Fruit fly (Drosophila melanogaster) whole organism, pupa: ENCODE results near the gene CG15144.
A peak's percentile ranks its signal among the peaks of the same experiment; 100 is the strongest.

ENCODE experiments used
- CG10348 ChIP-seq: fragments of 200-800 bp; sonication (Bioruptor generic); IDR thresholded peaks from 2 replicates; pipeline ENCODE4 v1.3.6; 2022; ENCODE audit warnings: missing biosample characterization, missing genetic modification characterization
- CG12605 ChIP-seq: fragments of 200-800 bp; sonication (Bioruptor generic); IDR thresholded peaks from 2 replicates; pipeline ENCODE4 v1.3.6; 2022; ENCODE audit warnings: missing biosample characterization, missing genetic modification characterization
- CG13204 ChIP-seq: fragments of 200-800 bp; sonication (Bioruptor generic); optimal IDR thresholded peaks from 2 replicates; lab custom pipeline; 2018; ENCODE audit warnings: missing biosample characterization, mild to moderate bottlenecking, missing genetic modification characterization, moderate library complexity
- CG14655 ChIP-seq: fragments of 200-800 bp; sonication (Bioruptor generic); optimal IDR thresholded peaks from 3 replicates; lab custom pipeline; 2017; ENCODE audit warnings: mild to moderate bottlenecking, missing biosample characterization, missing genetic modification reagents, missing genetic modification characterization
- CG15710 ChIP-seq: fragments of 200-800 bp; sonication (Bioruptor generic); optimal IDR thresholded peaks from 2 replicates; lab custom pipeline; 2018; ENCODE audit warnings: missing biosample characterization, mild to moderate bottlenecking, missing genetic modification characterization, moderate library complexity
- CG17806 ChIP-seq: fragments of 200-800 bp; sonication (Bioruptor generic); optimal IDR thresholded peaks from 2 replicates; lab custom pipeline; 2018; ENCODE audit warnings: missing biosample characterization, mild to moderate bottlenecking, missing genetic modification characterization, moderate library complexity
- CG32121 ChIP-seq: fragments of 200-800 bp; sonication (Bioruptor generic); IDR thresholded peaks from 2 replicates; pipeline ENCODE4 v1.3.6; 2022; ENCODE audit warnings: missing biosample characterization, missing genetic modification characterization
- CG34367 ChIP-seq: fragments of 200-800 bp; sonication (Bioruptor generic); optimal IDR thresholded peaks from 2 replicates; lab custom pipeline; 2018; ENCODE audit warnings: missing biosample characterization, mild to moderate bottlenecking, missing genetic modification characterization
- CG4496 ChIP-seq: fragments of 200-800 bp; sonication (Bioruptor generic); IDR thresholded peaks from 3 replicates; pipeline ENCODE4 v1.3.6; 2022; ENCODE audit warnings: missing biosample characterization, missing genetic modification characterization
- CG8159 ChIP-seq: fragments of 200-800 bp; sonication (Bioruptor generic); optimal IDR thresholded peaks from 3 replicates; lab custom pipeline; 2018; ENCODE audit warnings: missing biosample characterization, mild to moderate bottlenecking, missing genetic modification characterization, moderate library complexity
- CG8301 ChIP-seq: fragments of 200-800 bp; sonication (Bioruptor generic); optimal IDR thresholded peaks from 2 replicates; lab custom pipeline; 2018; ENCODE audit warnings: missing biosample characterization, mild to moderate bottlenecking, missing genetic modification characterization
- CG9948 ChIP-seq: fragments of 200-800 bp; sonication (Bioruptor generic); optimal IDR thresholded peaks from 2 replicates; lab custom pipeline; 2018; ENCODE audit warnings: missing biosample characterization, mild to moderate bottlenecking, missing genetic modification characterization, moderate library complexity
- D1 ChIP-seq: fragments of 200-800 bp; sonication (Bioruptor generic); optimal IDR thresholded peaks from 2 replicates; lab custom pipeline; 2018; ENCODE audit warnings: missing biosample characterization, mild to moderate bottlenecking, missing genetic modification characterization, moderate library complexity
- EcR ChIP-seq: fragments of 200-800 bp; sonication (Bioruptor generic); optimal IDR thresholded peaks from 3 replicates; lab custom pipeline; 2019; ENCODE audit warnings: missing biosample characterization, missing genetic modification characterization, mild to moderate bottlenecking, moderate library complexity, missing genetic modification reagents
- Ets98B ChIP-seq: fragments of 200-800 bp; sonication (Bioruptor generic); IDR thresholded peaks from 2 replicates; pipeline ENCODE4 v1.3.6; 2022; ENCODE audit warnings: missing biosample characterization, missing genetic modification characterization
- Pif1A ChIP-seq: fragments of 200-800 bp; sonication (Bioruptor generic); optimal IDR thresholded peaks from 3 replicates; lab custom pipeline; 2016; ENCODE audit warnings: missing biosample characterization, missing genetic modification characterization
- Pif1B ChIP-seq: fragments of 200-800 bp; sonication (Bioruptor generic); optimal IDR thresholded peaks from 3 replicates; lab custom pipeline; 2016; ENCODE audit warnings: missing biosample characterization, missing genetic modification characterization
- Snoo ChIP-seq: fragments of 200-800 bp; sonication (Bioruptor generic); optimal IDR thresholded peaks from 3 replicates; lab custom pipeline; 2017; ENCODE audit warnings: missing biosample characterization, mild to moderate bottlenecking, missing genetic modification characterization, inconsistent platforms
- gl ChIP-seq: fragments of 200-800 bp; sonication (Bioruptor generic); optimal IDR thresholded peaks from 2 replicates; lab custom pipeline; 2018; ENCODE audit warnings: missing biosample characterization, mild to moderate bottlenecking, missing genetic modification characterization
- rn ChIP-seq: fragments of 200-800 bp; sonication (Bioruptor generic); IDR thresholded peaks from 2 replicates; pipeline ENCODE4 v1.3.6; 2022; ENCODE audit warnings: missing biosample characterization, missing genetic modification characterization

Gene CG15144

DNA sequence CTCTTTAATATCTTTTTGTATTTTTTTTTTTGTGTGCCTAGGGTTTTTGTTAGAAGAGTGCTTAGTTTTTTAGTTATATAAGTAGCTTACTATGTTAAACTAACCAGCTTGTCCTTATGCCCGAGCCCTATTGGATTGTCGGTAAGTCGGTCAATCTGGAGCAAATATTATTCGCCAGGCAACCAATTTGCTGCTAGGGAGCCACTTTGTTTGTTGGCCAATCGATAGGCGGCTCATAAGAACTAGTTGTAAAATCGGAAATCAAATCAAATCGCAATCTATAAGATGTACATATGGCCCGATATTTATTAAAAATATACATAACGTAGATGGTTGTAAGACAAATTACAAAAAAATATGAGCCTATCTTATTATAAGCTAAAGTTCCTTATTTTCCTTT lies at the start of gene CG15144:
TSS of gene CG15144 (minus strand) at position 101 of the 400 bp plus-strand sequence.
- no peak for TF ChIP-seq EcR (GFP tag; lab: Kevin White, UChicago)

DNA sequence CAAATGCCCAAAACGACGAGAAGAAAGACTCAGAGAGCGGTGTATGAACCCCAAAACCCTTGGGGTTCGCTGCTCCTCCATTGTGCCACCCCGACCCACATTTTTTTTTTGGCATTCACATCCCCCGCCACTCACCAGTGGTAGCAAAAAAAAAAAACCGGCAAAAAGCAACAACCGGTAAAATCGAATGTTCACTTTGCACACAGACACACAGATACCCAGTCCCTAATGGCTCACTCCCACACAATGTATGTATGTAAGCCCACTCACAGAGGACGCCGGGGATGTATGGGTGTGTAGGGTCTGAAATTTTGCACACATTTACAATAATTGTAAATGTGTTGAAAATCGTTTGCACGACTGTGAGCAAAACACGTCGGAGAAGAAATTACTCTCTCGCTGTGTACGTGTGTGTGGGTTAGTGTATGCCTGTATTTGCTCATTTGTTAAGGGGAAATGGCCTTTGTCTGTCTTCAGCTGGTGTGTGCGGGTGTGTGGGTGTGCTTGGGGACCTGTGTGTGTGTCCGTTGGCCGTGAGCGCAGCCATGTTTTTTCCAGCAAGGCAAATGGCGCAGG lies 45.5 kb upstream of the CG15144 start:
- TF ChIP-seq Ets98B (GFP tag; lab: Robert Waterston, UW) (no peak), CG8159 (no peak), CG8301 (no peak), CG9948 (tag; lab: Kevin White, UChicago) (no peak), rn (GFP tag; lab: Robert Waterston, UW) (no peak), gl (tag; lab: Kevin White, UChicago) (no peak), Pif1B (GFP tag; lab: Kevin White, UChicago) (no peak), EcR (GFP tag; lab: Kevin White, UChicago) (no peak), CG34367 (tag; lab: Kevin White, UChicago) (no peak), CG13204 (no peak), CG17806 (tag; lab: Kevin White, UChicago) (no peak), CG15710 (tag; lab: Kevin White, UChicago) (no peak)

DNA sequence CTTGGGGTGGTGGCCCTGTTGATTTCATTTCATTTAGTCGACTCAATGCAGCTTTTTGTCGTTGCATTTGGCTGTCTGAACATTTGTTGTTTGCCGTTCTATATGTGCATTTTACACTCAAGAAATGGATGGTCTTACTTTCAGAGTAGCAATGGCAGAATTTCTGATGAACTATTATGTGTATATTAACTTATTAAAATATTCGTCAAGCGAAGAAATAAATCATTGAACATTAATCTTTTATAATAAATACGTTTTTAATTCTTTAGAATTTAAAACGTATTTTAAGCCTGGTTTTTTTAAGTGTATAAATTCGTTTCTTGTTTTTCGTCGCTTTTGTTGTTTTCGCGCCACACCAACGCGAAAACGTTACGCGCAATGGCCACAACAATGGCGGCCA lies 44.1 kb upstream of the CG15144 start:
- TF ChIP-seq CG17806 (tag; lab: Kevin White, UChicago) (no peak), CG8159 (peak; percentile 40)
- TF ChIP-seq, all 21 proteins: peak for 1

DNA sequence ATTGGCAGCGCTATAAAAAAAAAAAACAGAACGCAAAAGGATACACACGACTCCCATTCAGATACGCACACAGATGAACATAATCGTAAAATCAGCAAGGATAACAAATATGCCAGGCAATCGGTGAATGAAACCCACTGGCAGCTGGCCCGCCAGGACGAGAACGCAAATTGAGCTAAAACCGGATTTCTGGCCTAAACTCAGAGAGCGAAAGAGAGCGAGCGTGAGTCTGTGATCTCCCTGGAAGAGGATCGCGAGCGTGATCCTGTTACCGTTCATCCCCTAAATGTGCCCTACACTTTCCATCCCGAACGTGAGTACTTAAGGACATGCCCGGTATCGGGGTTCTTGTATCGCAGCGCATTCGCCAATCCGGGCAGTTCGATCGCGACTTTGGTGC lies 36.8 kb upstream of the CG15144 start:
- TF ChIP-seq CG14655 (GFP tag; lab: Kevin White, UChicago): no peak

DNA sequence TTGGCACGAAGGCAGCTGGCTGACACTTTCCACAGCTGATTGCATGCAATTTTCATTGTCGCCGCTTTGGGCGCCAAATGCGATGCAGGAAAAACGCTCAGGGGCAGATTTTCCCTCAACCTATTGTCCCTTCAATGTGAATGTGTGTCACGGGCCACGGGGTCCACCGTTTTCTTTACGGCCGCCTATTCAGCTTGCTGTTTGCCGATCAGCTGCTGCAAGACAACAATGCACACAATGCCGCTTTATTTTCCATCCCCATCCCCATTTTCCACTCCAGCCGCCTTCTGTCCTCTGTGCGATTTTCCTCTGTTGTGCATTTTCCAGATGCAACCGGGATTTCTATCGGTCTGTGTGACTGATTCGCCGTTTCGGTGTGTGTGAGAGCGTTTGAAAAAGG lies 35.8 kb upstream of the CG15144 start:
- TF ChIP-seq CG34367 (tag; lab: Kevin White, UChicago) (no peak), CG14655 (GFP tag; lab: Kevin White, UChicago) (no peak), CG32121 (GFP tag; lab: Robert Waterston, UW) (no peak), Ets98B (GFP tag; lab: Robert Waterston, UW) (no peak), CG10348 (GFP tag; lab: Robert Waterston, UW) (no peak)

DNA sequence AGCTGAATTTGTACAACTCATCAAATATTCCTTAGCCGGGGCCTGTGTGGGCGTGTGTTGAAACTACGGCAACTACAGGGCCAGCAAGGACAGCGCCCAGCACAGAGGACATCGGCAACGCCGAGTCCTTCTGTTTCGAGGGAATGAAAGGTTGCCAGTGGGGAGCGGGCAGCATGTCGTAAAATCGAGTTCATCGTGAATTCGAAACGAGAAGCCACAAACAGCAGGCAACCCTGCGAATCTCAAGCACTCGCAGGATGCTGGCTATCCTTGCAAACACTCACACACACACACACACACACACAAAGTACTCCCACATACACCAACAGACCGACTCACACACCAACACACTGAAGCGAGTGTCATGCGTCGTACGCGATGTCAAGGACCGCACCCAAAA lies 33.0 kb upstream of the CG15144 start:
- no peak for TF ChIP-seq Snoo (tag; lab: Kevin White, UChicago)
- TF ChIP-seq CG32121 (GFP tag; lab: Robert Waterston, UW): no peak
- TF ChIP-seq CG15710 (tag; lab: Kevin White, UChicago): no peak
- no peak for TF ChIP-seq Ets98B (GFP tag; lab: Robert Waterston, UW)
- no peak for TF ChIP-seq CG17806 (tag; lab: Kevin White, UChicago)
- no peak for TF ChIP-seq CG10348 (GFP tag; lab: Robert Waterston, UW)
- no peak for TF ChIP-seq D1 (tag; lab: Kevin White, UChicago)
- no peak for TF ChIP-seq CG13204
- TF ChIP-seq Pif1B (GFP tag; lab: Kevin White, UChicago): no peak
- TF ChIP-seq CG4496 (GFP tag; lab: Robert Waterston, UW): no peak
- TF ChIP-seq rn (GFP tag; lab: Robert Waterston, UW): no peak
- no peak for TF ChIP-seq CG8301
- TF ChIP-seq EcR (GFP tag; lab: Kevin White, UChicago): no peak
- TF ChIP-seq CG8159: no peak

DNA sequence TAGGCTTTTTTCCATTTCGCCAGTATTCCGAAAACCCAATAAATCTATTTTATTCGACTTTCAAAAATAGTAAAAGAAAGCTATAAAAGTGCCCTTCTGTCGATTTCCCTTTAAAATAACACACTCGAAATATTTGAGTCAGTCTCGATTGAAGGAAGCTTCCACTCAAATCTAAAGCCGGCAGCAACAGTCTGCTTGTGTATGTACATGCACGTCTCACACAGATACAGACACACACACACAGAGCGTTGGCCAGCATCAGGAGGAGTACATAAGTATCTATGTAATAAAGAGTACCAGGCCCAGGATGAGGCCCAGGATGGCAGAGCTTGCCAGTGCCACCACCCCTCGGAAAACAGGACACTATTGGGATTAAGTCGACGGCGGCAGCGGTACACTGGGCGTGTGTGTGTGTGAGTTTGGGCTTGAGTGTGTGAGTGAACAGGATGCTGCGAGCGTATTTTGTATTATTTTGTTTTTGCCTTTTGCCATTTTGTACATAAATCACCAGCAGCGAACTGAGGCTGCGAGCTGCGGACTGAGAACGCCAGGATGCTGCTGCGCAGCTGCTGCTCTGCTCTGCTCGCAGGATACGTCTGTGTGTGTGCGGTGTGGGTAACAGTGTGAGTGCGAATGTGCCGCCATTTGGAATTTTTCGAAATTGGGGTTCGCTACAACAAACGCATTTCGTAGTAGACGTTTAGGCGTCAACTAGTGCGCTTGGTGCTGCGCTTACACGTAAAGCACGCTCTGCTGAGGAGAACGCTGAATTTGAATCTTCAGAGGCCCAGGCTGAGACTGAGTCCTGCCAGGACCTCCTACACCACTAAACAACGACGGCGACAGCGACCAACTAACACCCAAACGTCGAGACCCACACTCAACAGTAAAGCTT lies 31.4 kb upstream of the CG15144 start:
- no peak for TF ChIP-seq CG12605 (GFP tag; lab: Robert Waterston, UW)
- TF ChIP-seq Pif1B (GFP tag; lab: Kevin White, UChicago): no peak
- no peak for TF ChIP-seq CG9948 (tag; lab: Kevin White, UChicago)
- no peak for TF ChIP-seq CG10348 (GFP tag; lab: Robert Waterston, UW)
- TF ChIP-seq D1 (tag; lab: Kevin White, UChicago): no peak
- TF ChIP-seq CG8159: no peak
- TF ChIP-seq gl (tag; lab: Kevin White, UChicago): no peak
- no peak for TF ChIP-seq Pif1A (GFP tag; lab: Kevin White, UChicago)
- no peak for TF ChIP-seq rn (GFP tag; lab: Robert Waterston, UW)
- no peak for TF ChIP-seq CG32121 (GFP tag; lab: Robert Waterston, UW)
- no peak for TF ChIP-seq CG14655 (GFP tag; lab: Kevin White, UChicago)
- TF ChIP-seq CG13204: no peak
- TF ChIP-seq CG34367 (tag; lab: Kevin White, UChicago): no peak
- TF ChIP-seq EcR (GFP tag; lab: Kevin White, UChicago): no peak
